Fruit fly (Drosophila melanogaster) whole organism, embryonic: ENCODE results near the gene tutl.
A peak's percentile ranks its signal among the peaks of the same experiment; 100 is the strongest.

ENCODE experiments used
- Atf6 ChIP-seq: fragments of 200-800 bp; sonication (Bioruptor generic); IDR thresholded peaks from 2 replicates; pipeline ENCODE4 v1.3.6; 2022; ENCODE audit warnings: missing biosample characterization, missing genetic modification characterization
- CG10366 ChIP-seq: fragments of 200-800 bp; sonication (Bioruptor generic); IDR thresholded peaks from 2 replicates; pipeline ENCODE4 v1.3.6; 2022; ENCODE audit warnings: missing biosample characterization, missing genetic modification characterization
- CG11504 ChIP-seq: fragments of 200-800 bp; sonication (Bioruptor generic); optimal IDR thresholded peaks from 3 replicates; lab custom pipeline; 2019; ENCODE audit warnings: missing biosample characterization, mild to moderate bottlenecking, missing genetic modification characterization, moderate library complexity
- CG12071 ChIP-seq: fragments of 200-800 bp; sonication (Bioruptor generic); optimal IDR thresholded peaks from 3 replicates; lab custom pipeline; 2018; ENCODE audit warnings: missing biosample characterization, mild to moderate bottlenecking, missing genetic modification characterization
- CG13894 ChIP-seq: fragments of 200-800 bp; sonication (Bioruptor generic); optimal IDR thresholded peaks from 3 replicates; lab custom pipeline; 2018; ENCODE audit warnings: missing biosample characterization, mild to moderate bottlenecking, missing genetic modification characterization, moderate library complexity
- CG15073 ChIP-seq: fragments of 200-800 bp; sonication (Bioruptor generic); optimal IDR thresholded peaks from 2 replicates; lab custom pipeline; 2016; ENCODE audit warnings: missing biosample characterization, missing genetic modification characterization
- CG15696 ChIP-seq: fragments of 200-800 bp; sonication (Bioruptor generic); optimal IDR thresholded peaks from 2 replicates; lab custom pipeline; 2019; ENCODE audit warnings: missing biosample characterization, mild to moderate bottlenecking, missing genetic modification characterization, moderate library complexity
- CG18476 ChIP-seq: fragments of 200-800 bp; sonication (Bioruptor generic); optimal IDR thresholded peaks from 2 replicates; lab custom pipeline; 2016; ENCODE audit warnings: missing biosample characterization, mild to moderate bottlenecking, missing genetic modification characterization
- CG18599 ChIP-seq: fragments of 200-800 bp; sonication (Bioruptor generic); optimal IDR thresholded peaks from 3 replicates; lab custom pipeline; 2017; ENCODE audit warnings: missing biosample characterization, missing genetic modification characterization, mild to moderate bottlenecking, moderate library complexity, missing genetic modification reagents
- CG2712 ChIP-seq: fragments of 200-800 bp; optimal IDR thresholded peaks from 3 replicates; lab custom pipeline; 2019; ENCODE audit warnings: missing biosample characterization, mild to moderate bottlenecking, missing genetic modification characterization, moderate library complexity
- CG34376 ChIP-seq: fragments of 200-800 bp; sonication (Bioruptor generic); optimal IDR thresholded peaks from 2 replicates; lab custom pipeline; 2018; ENCODE audit warnings: missing biosample characterization, mild to moderate bottlenecking, missing genetic modification characterization
- CG6791 ChIP-seq: fragments of 200-800 bp; sonication (Bioruptor generic); IDR thresholded peaks from 3 replicates; pipeline ENCODE4 v1.3.6; 2022; ENCODE audit warnings: missing biosample characterization, missing genetic modification characterization; ENCODE audit not compliant: partially characterized antibody
- CG7556 ChIP-seq: fragments of 200-800 bp; sonication (Bioruptor generic); optimal IDR thresholded peaks from 2 replicates; lab custom pipeline; 2017; ENCODE audit warnings: missing biosample characterization, mild to moderate bottlenecking, missing genetic modification characterization
- CG9437 ChIP-seq: fragments of 200-800 bp; sonication (Bioruptor generic); optimal IDR thresholded peaks from 2 replicates; lab custom pipeline; 2018; ENCODE audit warnings: missing biosample characterization, mild to moderate bottlenecking, missing genetic modification characterization
- Dfd ChIP-seq, 2 experiments: fragments of >200 bp; optimal IDR thresholded peaks; 2 replicates each; lab custom pipeline; 2017; ENCODE audit warnings: missing biosample characterization in 2 of 2, missing genetic modification characterization in 2 of 2
- Dip3 ChIP-seq: fragments of 200-800 bp; sonication (Bioruptor generic); optimal IDR thresholded peaks from 3 replicates; lab custom pipeline; 2016; ENCODE audit warnings: missing biosample characterization, missing genetic modification characterization
- Doc2 ChIP-seq: fragments of 200-800 bp; sonication (Bioruptor generic); IDR thresholded peaks from 2 replicates; pipeline ENCODE4 v1.3.6; 2022; ENCODE audit warnings: missing biosample characterization, missing genetic modification characterization
- Fer1 ChIP-seq: fragments of 200-800 bp; sonication (Bioruptor generic); optimal IDR thresholded peaks from 2 replicates; lab custom pipeline; 2017; ENCODE audit warnings: missing biosample characterization, mild to moderate bottlenecking, missing genetic modification characterization
- Gug ChIP-seq: fragments of 200-800 bp; sonication (Bioruptor generic); IDR thresholded peaks from 4 replicates; pipeline ENCODE4 v1.3.6; 2022; ENCODE audit warnings: missing biosample characterization, missing genetic modification characterization
- HHEX ChIP-seq: fragments of 200-800 bp; sonication (Bioruptor generic); optimal IDR thresholded peaks from 3 replicates; lab custom pipeline; 2017; ENCODE audit warnings: missing biosample characterization, mild to moderate bottlenecking, missing genetic modification characterization, missing genetic modification reagents
- HmgZ ChIP-seq: fragments of 200-800 bp; sonication (Bioruptor generic); optimal IDR thresholded peaks from 2 replicates; lab custom pipeline; 2018; ENCODE audit warnings: missing biosample characterization, mild to moderate bottlenecking, missing genetic modification characterization
- Lhr ChIP-seq: fragments of 200-800 bp; sonication (Bioruptor generic); optimal IDR thresholded peaks from 3 replicates; lab custom pipeline; 2017; ENCODE audit warnings: mild to moderate bottlenecking, missing biosample characterization, missing genetic modification reagents, missing genetic modification characterization
- Mes4 ChIP-seq: fragments of 200-800 bp; sonication (Bioruptor generic); optimal IDR thresholded peaks from 2 replicates; lab custom pipeline; 2016; ENCODE audit warnings: missing biosample characterization, missing genetic modification characterization
- Ptx1 ChIP-seq: fragments of 200-800 bp; sonication (Bioruptor generic); IDR thresholded peaks from 2 replicates; pipeline ENCODE4 v1.3.6; 2022; ENCODE audit warnings: missing biosample characterization, missing genetic modification characterization
- Scr ChIP-seq: fragments of 200-800 bp; sonication (Bioruptor generic); IDR thresholded peaks from 2 replicates; pipeline ENCODE4 v1.3.6; 2022; ENCODE audit warnings: missing biosample characterization, missing genetic modification characterization; ENCODE audit not compliant: partially characterized antibody
- Sry-δ ChIP-seq: fragments of 200-800 bp; sonication (Bioruptor generic); optimal IDR thresholded peaks from 2 replicates; lab custom pipeline; 2016; ENCODE audit warnings: missing biosample characterization, missing genetic modification characterization
- Xrp1 ChIP-seq: fragments of 200-800 bp; sonication (Bioruptor generic); IDR thresholded peaks from 2 replicates; pipeline ENCODE4 v1.3.6; 2022; ENCODE audit warnings: missing biosample characterization, missing genetic modification characterization
- YL-1 ChIP-seq: fragments of 200-800 bp; sonication (Bioruptor generic); optimal IDR thresholded peaks from 3 replicates; lab custom pipeline; 2017; ENCODE audit warnings: missing biosample characterization, mild to moderate bottlenecking, missing genetic modification characterization
- abd-A ChIP-seq: fragments of 200-800 bp; sonication (Bioruptor generic); optimal IDR thresholded peaks from 3 replicates; lab custom pipeline; 2019; ENCODE audit warnings: missing biosample characterization, mild to moderate bottlenecking, missing genetic modification characterization, moderate library complexity
- bsh ChIP-seq, 2 experiments: fragments of 200-800 bp; sonication (Bioruptor generic); optimal IDR thresholded peaks; 2 replicates each; lab custom pipeline; 2017 to 2018; ENCODE audit warnings: mild to moderate bottlenecking in 2 of 2, missing biosample characterization in 2 of 2, missing genetic modification characterization in 2 of 2, moderate library complexity in 1 of 2
- chinmo ChIP-seq: fragments of 200-800 bp; sonication (Bioruptor generic); IDR thresholded peaks from 4 replicates; pipeline ENCODE4 v1.3.6; 2022; ENCODE audit warnings: missing biosample characterization, missing genetic modification characterization; ENCODE audit not compliant: partially characterized antibody
- crp ChIP-seq, 2 experiments: fragments of 200-800 bp; sonication (Bioruptor generic); optimal IDR thresholded peaks; 2 replicates in 1 of 2; 3 replicates in 1 of 2; lab custom pipeline; 2017; ENCODE audit warnings: missing biosample characterization in 2 of 2, missing genetic modification characterization in 2 of 2, mild to moderate bottlenecking in 1 of 2, moderate library complexity in 1 of 2
- emc ChIP-seq: fragments of 200-800 bp; sonication (Bioruptor generic); optimal IDR thresholded peaks from 2 replicates; lab custom pipeline; 2016; ENCODE audit warnings: missing biosample characterization, missing genetic modification characterization
- exex ChIP-seq: fragments of 200-800 bp; sonication (Bioruptor generic); optimal IDR thresholded peaks from 4 replicates; lab custom pipeline; 2018; ENCODE audit warnings: missing biosample characterization, mild to moderate bottlenecking, missing genetic modification characterization, moderate library complexity
- fru ChIP-seq: fragments of >200 bp; optimal IDR thresholded peaks from 2 replicates; lab custom pipeline; 2017
- gcm2 ChIP-seq: fragments of 200-800 bp; sonication (Bioruptor generic); optimal IDR thresholded peaks from 2 replicates; lab custom pipeline; 2016; ENCODE audit warnings: missing biosample characterization, missing genetic modification characterization
- gro ChIP-seq: fragments of 200-800 bp; sonication (Bioruptor generic); optimal IDR thresholded peaks from 2 replicates; lab custom pipeline; 2016; ENCODE audit warnings: missing biosample characterization, missing genetic modification characterization
- gsb-n ChIP-seq: fragments of 200-800 bp; sonication (Bioruptor generic); optimal IDR thresholded peaks from 3 replicates; lab custom pipeline; 2018; ENCODE audit warnings: missing biosample characterization, mild to moderate bottlenecking, missing genetic modification characterization
- inv ChIP-seq: fragments of 200-800 bp; sonication (Bioruptor generic); IDR thresholded peaks from 2 replicates; pipeline ENCODE4 v1.3.6; 2022; ENCODE audit warnings: missing biosample characterization, missing genetic modification characterization; ENCODE audit not compliant: partially characterized antibody
- lmd ChIP-seq: fragments of 200-800 bp; sonication (Bioruptor generic); IDR thresholded peaks from 2 replicates; pipeline ENCODE4 v1.3.6; 2022; ENCODE audit warnings: missing biosample characterization, missing genetic modification characterization
- mirr ChIP-seq: fragments of 200-800 bp; sonication (Bioruptor generic); optimal IDR thresholded peaks from 3 replicates; lab custom pipeline; 2018; ENCODE audit warnings: missing biosample characterization, mild to moderate bottlenecking, missing genetic modification characterization
- pzg ChIP-seq: fragments of 200-800 bp; sonication (Bioruptor generic); optimal IDR thresholded peaks from 3 replicates; lab custom pipeline; 2018; ENCODE audit warnings: missing biosample characterization, mild to moderate bottlenecking, missing genetic modification characterization, moderate library complexity
- sens ChIP-seq: fragments of 200-800 bp; sonication (Bioruptor generic); peaks from one replicate; lab custom pipeline; 2016; ENCODE audit warnings: missing biosample characterization, missing genetic modification characterization
- sens-2 ChIP-seq: fragments of 200-800 bp; sonication (Bioruptor generic); IDR thresholded peaks from 2 replicates; pipeline ENCODE4 v1.3.6; 2022; ENCODE audit warnings: missing biosample characterization, missing genetic modification characterization
- stwl ChIP-seq: fragments of 200-800 bp; sonication (Bioruptor generic); optimal IDR thresholded peaks from 3 replicates; lab custom pipeline; 2018; ENCODE audit warnings: missing biosample characterization, mild to moderate bottlenecking, missing genetic modification characterization, moderate library complexity
- sug ChIP-seq: fragments of 200-800 bp; optimal IDR thresholded peaks from 2 replicates; lab custom pipeline; 2019; ENCODE audit warnings: missing biosample characterization, mild to moderate bottlenecking, missing genetic modification characterization, moderate library complexity
- unpg ChIP-seq: fragments of 200-800 bp; sonication (Bioruptor generic); optimal IDR thresholded peaks from 3 replicates; lab custom pipeline; 2018; ENCODE audit warnings: missing biosample characterization, mild to moderate bottlenecking, missing genetic modification characterization, moderate library complexity
- wek ChIP-seq: fragments of 200-800 bp; sonication (Bioruptor generic); optimal IDR thresholded peaks from 3 replicates; lab custom pipeline; 2018; ENCODE audit warnings: missing biosample characterization, mild to moderate bottlenecking, missing genetic modification characterization, moderate library complexity

tutl gene

DNA sequence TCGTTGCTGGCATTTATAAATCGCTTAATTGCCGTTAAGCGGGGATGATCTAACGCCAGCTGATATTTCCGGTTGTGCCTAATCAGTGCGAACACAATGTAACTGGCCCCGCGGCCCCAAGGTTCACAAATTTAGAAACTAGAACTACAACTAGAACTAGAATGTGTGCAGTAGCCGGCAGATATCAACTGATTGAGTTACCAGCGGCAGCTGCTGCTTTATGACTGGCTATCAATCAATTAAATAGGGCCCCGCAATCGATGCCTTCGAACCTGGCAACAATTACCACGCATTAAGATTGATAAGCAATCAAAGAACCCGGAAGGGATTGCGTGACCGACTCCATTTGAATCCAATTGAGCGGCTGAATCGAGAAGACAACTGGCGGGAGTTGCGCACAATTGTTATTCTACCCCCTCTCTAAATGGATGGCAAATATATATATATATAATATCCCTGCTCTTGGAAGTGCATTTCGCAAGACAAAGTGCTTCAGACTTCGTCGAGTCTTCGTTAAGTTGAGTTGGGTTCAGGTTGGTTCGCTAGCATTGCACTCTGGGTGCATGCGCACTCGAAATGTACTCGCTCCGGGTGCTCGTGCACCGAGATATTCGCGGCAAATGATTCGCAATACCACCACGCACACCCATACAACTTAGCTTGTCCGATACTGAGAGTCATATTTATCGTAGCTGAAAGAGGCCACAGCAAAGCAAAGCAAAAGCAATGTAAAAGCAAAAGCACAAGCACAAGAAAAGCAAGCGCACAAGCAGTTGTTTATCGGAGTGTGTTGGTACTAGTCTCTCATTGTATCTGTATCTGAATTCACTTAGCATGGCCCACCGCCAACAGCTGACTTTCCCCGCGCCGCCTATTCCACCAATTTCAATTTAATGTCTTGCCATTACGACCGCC is 57.1 kb downstream of the tutl start:
- TF ChIP-seq gsb-n (peak; percentile 4), Lhr (no peak), wek (GFP tag; lab: Kevin White, UChicago) (no peak), Gug (GFP tag; lab: Robert Waterston, UW) (no peak), fru (lab: Kevin White, UChicago) (no peak), stwl (tag; lab: Kevin White, UChicago) (no peak), CG18476 (no peak), CG11504 (tag; lab: Kevin White, UChicago) (no peak), Scr (GFP tag; lab: Robert Waterston, UW) (0 out of 2 replicates have a peak, but pooled peaks have one; percentile 17), inv (no peak), exex (peak; percentile 98), CG6791 (no peak), CG10366 (no peak), Mes4 (GFP tag; lab: Kevin White, UChicago) (no peak), Atf6 (GFP tag; lab: Robert Waterston, UW) (0 out of 2 replicates have a peak, but pooled peaks have one; percentile 29), pzg (GFP tag; lab: Kevin White, UChicago) (no peak), CG7556 (GFP tag; lab: Kevin White, UChicago) (no peak), HHEX (GFP tag; lab: Kevin White, UChicago) (peak; percentile 15), Ptx1 (GFP tag; lab: Robert Waterston, UW) (no peak), CG18599 (GFP tag; lab: Kevin White, UChicago) (peak; percentile 14), crp (GFP tag; optimal IDR thresholded peaks at IDR 0.05; lab: Kevin White, UChicago) (peak in 1 of 2 experiments; percentile 5), mirr (peak; percentile 85), HmgZ (tag; lab: Kevin White, UChicago) (peak; percentile 10), CG13894 (tag; lab: Kevin White, UChicago) (no peak), YL-1 (GFP tag; lab: Kevin White, UChicago) (no peak), Dip3 (GFP tag; lab: Kevin White, UChicago) (no peak), sug (tag; lab: Kevin White, UChicago) (peak; percentile 73), CG12071 (peak; percentile 1), CG15073 (GFP tag; lab: Kevin White, UChicago) (no peak), unpg (peak; percentile 5), Fer1 (GFP tag; lab: Kevin White, UChicago) (no peak), lmd (GFP tag; lab: Robert Waterston, UW) (no peak), Dfd (GFP tag; optimal IDR thresholded peaks at IDR 0.05; lab: Kevin White, UChicago) (no peak), Sry-δ (no peak), sens (GFP tag; lab: Kevin White, UChicago) (peak; percentile 50), CG34376 (GFP tag; lab: Kevin White, UChicago) (peak; percentile 28), chinmo (GFP tag; lab: Robert Waterston, UW) (peak; percentile 57; the same call in 1 of the 4 replicates), bsh (GFP tag; optimal IDR thresholded peaks at IDR 0.05; lab: Kevin White, UChicago) (no peak), CG2712 (tag; lab: Kevin White, UChicago) (no peak), gcm2 (no peak), Doc2 (GFP tag; lab: Robert Waterston, UW) (no peak), emc (GFP tag; lab: Kevin White, UChicago) (no peak), gro (GFP tag; lab: Kevin White, UChicago) (peak; percentile 4), Xrp1 (GFP tag; lab: Robert Waterston, UW) (no peak), CG15696 (no peak), abd-A (no peak), CG9437 (GFP tag; lab: Kevin White, UChicago) (no peak), sens-2 (GFP tag; lab: Robert Waterston, UW) (peak; percentile 39; the same call in 1 of the 2 replicates)
